Worm (Caenorhabditis elegans): ENCODE measurements around the gene arrd-17.

DNA sequence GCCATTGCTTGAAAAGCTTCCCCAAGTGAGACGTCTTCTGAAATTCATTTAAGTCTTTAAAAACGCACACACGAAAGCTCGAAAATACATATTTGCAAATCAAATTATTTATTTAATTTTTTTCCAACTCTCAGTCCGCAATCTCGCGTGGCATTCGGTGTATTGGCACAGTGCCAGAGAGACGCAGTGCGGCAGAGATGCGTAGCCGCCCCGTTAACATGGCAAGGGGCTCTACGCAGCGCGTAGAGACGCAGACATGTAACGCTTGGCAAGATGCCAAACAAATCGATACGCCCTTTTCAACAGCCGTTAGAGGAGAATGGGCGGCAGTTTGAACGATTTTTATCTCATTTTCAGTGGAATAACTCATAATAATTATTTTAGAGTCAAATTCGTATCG, 12.9 kb upstream of the arrd-17 start, which contains the start of the genes drr-2 and set-16:
- TF ChIP-seq ceh-82 (tag; optimal IDR thresholded peaks at IDR 0.05) (peak; percentile 95), nhr-28 (tag; optimal IDR thresholded peaks at IDR 0.05) (peak; percentile 76), jun-1 (tag; optimal IDR thresholded peaks at IDR 0.05) (peak; percentile 98), nhr-77 (tag; optimal IDR thresholded peaks at IDR 0.05) (peak; percentile 92), egl-27 (tag; optimal IDR thresholded peaks at IDR 0.05) (peak; percentile 91), mdl-1 (tag; optimal IDR thresholded peaks at IDR 0.05) (peak; percentile 38), fos-1 (tag; optimal IDR thresholded peaks at IDR 0.05) (peak; percentile 88), ceh-28 (tag; optimal IDR thresholded peaks at IDR 0.05) (peak; percentile 99), elt-3 (tag; optimal IDR thresholded peaks at IDR 0.05) (peak; percentile 0 to 92 (median 71)), snpc-4 (tag; optimal IDR thresholded peaks at IDR 0.05) (peak; percentile 93), nhr-11 (tag; optimal IDR thresholded peaks at IDR 0.05) (peak; percentile 95)

Measured in whole organism, L3 larva.